Worm (Caenorhabditis elegans) whole organism, L1 larva: ENCODE measurements around the gene F55G1.15.

ENCODE experiments used
- egl-27 ChIP-seq, 2 experiments: fragments of 150-350 bp in 1 of 2; sonication (generic microtip); optimal IDR thresholded peaks; 3 replicates each; lab custom pipeline; 2017 to 2018; ENCODE audit warnings: missing biosample characterization in 2 of 2, missing genetic modification characterization in 2 of 2, missing genetic modification reagents in 2 of 2
- fkh-8 ChIP-seq: sonication (generic microtip); optimal IDR thresholded peaks from 2 replicates; lab custom pipeline; 2016; ENCODE audit warnings: mild to moderate bottlenecking, missing genetic modification characterization, missing compliant biosample characterization
- irx-1 ChIP-seq: sonication (generic microtip); optimal IDR thresholded peaks from 2 replicates; lab custom pipeline; 2016; ENCODE audit warnings: missing genetic modification characterization, missing compliant biosample characterization
- jun-1 ChIP-seq: fragments of 150-350 bp; optimal IDR thresholded peaks from 2 replicates; lab custom pipeline; 2014; ENCODE audit warnings: missing biosample characterization, missing genetic modification reagents, missing genetic modification characterization
- lin-13 ChIP-seq: fragments of 150-350 bp; optimal IDR thresholded peaks from 2 replicates; lab custom pipeline; 2014; ENCODE audit warnings: missing biosample characterization, missing genetic modification reagents, missing genetic modification characterization
- mep-1 ChIP-seq: fragments of 150-350 bp; optimal IDR thresholded peaks from 2 replicates; lab custom pipeline; 2014; ENCODE audit warnings: missing biosample characterization, missing genetic modification characterization
- nhr-28 ChIP-seq: fragments of 150-350 bp; optimal IDR thresholded peaks from 2 replicates; lab custom pipeline; 2014; ENCODE audit warnings: missing biosample characterization, missing genetic modification characterization
- unc-62 ChIP-seq: fragments of 150-350 bp; optimal IDR thresholded peaks from 2 replicates; lab custom pipeline; 2014; ENCODE audit warnings: missing biosample characterization, missing genetic modification reagents, missing genetic modification characterization

- TF ChIP-seq egl-27 (tag; optimal IDR thresholded peaks at IDR 0.05; lab: Kevin White, UChicago) (no peak), fkh-8 (tag; lab: Kevin White, UChicago) (no peak), unc-62 (GFP tag; lab: Kevin White, UChicago) (no peak), jun-1 (tag; lab: Kevin White, UChicago) (no peak), nhr-28 (no peak), lin-13 (GFP tag; lab: Kevin White, UChicago) (no peak), irx-1 (tag; lab: Kevin White, UChicago) (no peak), mep-1 (tag; lab: Kevin White, UChicago) (no peak)
Observed at ce11 chrIV:7488457-7488783, 12.8 kb downstream of the F55G1.15 start.
